Worm (Caenorhabditis elegans) whole organism, L4 larva: ENCODE measurements around the gene C10A4.13.

Source experiments
- D1046.2 ChIP-seq: fragments of 200-800 bp; sonication (Bioruptor generic); IDR thresholded peaks from 2 replicates; pipeline ENCODE4 v1.3.6; 2022; ENCODE audit warnings: missing genetic modification characterization, missing compliant biosample characterization
- F26F4.8 ChIP-seq: fragments of 200-800 bp; sonication (Bioruptor generic); conservative IDR thresholded peaks from 2 replicates; pipeline ENCODE4 v1.3.6; 2022; ENCODE audit warnings: missing genetic modification characterization, missing compliant biosample characterization
- F37D6.2 ChIP-seq: sonication (generic microtip); optimal IDR thresholded peaks from 2 replicates; lab custom pipeline; 2016; ENCODE audit warnings: mild to moderate bottlenecking, missing genetic modification characterization, missing compliant biosample characterization
- T26A8.4 ChIP-seq: fragments of 200-800 bp; sonication (Bioruptor generic); IDR thresholded peaks from 2 replicates; pipeline ENCODE4 v1.3.6; 2022; ENCODE audit warnings: missing genetic modification characterization, missing compliant biosample characterization
- Y105C5A.15 ChIP-seq: fragments of 200-800 bp; sonication (Bioruptor generic); IDR thresholded peaks from 2 replicates; pipeline ENCODE4 v1.3.6; 2022; ENCODE audit warnings: missing genetic modification characterization, missing compliant biosample characterization
- Y75B8A.6 ChIP-seq: fragments of 200-800 bp; sonication (Bioruptor generic); IDR thresholded peaks from 2 replicates; pipeline ENCODE4 v1.3.6; 2022; ENCODE audit warnings: missing genetic modification reagents, missing genetic modification characterization, missing compliant biosample characterization
- ZK337.2 ChIP-seq: fragments of 200-800 bp; sonication (Bioruptor generic); IDR thresholded peaks from 2 replicates; pipeline ENCODE4 v1.3.6; 2022; ENCODE audit warnings: missing genetic modification reagents, missing genetic modification characterization, missing compliant biosample characterization
- aha-1 ChIP-seq: fragments of 150-350 bp; peaks from one replicate; lab custom pipeline; 2014; ENCODE audit warnings: missing biosample characterization, missing genetic modification characterization
- ama-1 ChIP-seq: fragments of 150-350 bp; optimal IDR thresholded peaks from 2 replicates; lab custom pipeline; 2014; ENCODE audit warnings: inconsistent platforms, mixed read lengths
- arid-1 ChIP-seq: fragments of 200-800 bp; sonication (Bioruptor generic); conservative IDR thresholded peaks from 2 replicates; pipeline ENCODE4 v1.3.6; 2022; ENCODE audit warnings: missing genetic modification reagents, missing genetic modification characterization, missing compliant biosample characterization
- ceh-28 ChIP-seq: fragments of 150-350 bp; optimal IDR thresholded peaks from 2 replicates; lab custom pipeline; 2014; ENCODE audit warnings: missing biosample characterization, missing genetic modification reagents, missing genetic modification characterization
- ceh-62 ChIP-seq: sonication (generic microtip); optimal IDR thresholded peaks from 2 replicates; lab custom pipeline; 2017; ENCODE audit warnings: missing biosample characterization, missing genetic modification characterization
- cey-2 ChIP-seq: sonication (generic microtip); optimal IDR thresholded peaks from 3 replicates; lab custom pipeline; 2017; ENCODE audit warnings: missing genetic modification characterization, mild to moderate bottlenecking, missing compliant biosample characterization, antibody characterized with exemption, borderline replicate concordance; ENCODE audit not compliant: insufficient read depth
- ctbp-1 ChIP-seq: fragments of 200-800 bp; sonication (Bioruptor generic); IDR thresholded peaks from 2 replicates; pipeline ENCODE4 v1.3.6; 2022; ENCODE audit warnings: missing genetic modification reagents, missing genetic modification characterization, missing compliant biosample characterization
- daf-12 ChIP-seq: fragments of 150-350 bp; optimal IDR thresholded peaks from 2 replicates; lab custom pipeline; 2014; ENCODE audit warnings: missing biosample characterization, missing genetic modification reagents, missing genetic modification characterization
- daf-19 ChIP-seq: fragments of 200-800 bp; sonication (Bioruptor generic); conservative IDR thresholded peaks from 2 replicates; pipeline ENCODE4 v1.3.6; 2022; ENCODE audit warnings: missing genetic modification characterization, missing compliant biosample characterization
- daf-8 ChIP-seq: fragments of 200-800 bp; sonication (Bioruptor generic); IDR thresholded peaks from 2 replicates; pipeline ENCODE4 v1.3.6; 2022; ENCODE audit warnings: missing genetic modification characterization, missing compliant biosample characterization
- dmd-9 ChIP-seq: fragments of 200-800 bp; sonication (Bioruptor generic); IDR thresholded peaks from 2 replicates; pipeline ENCODE4 v1.3.6; 2022; ENCODE audit warnings: missing genetic modification reagents, missing genetic modification characterization, missing compliant biosample characterization
- dpl-1 ChIP-seq: fragments of 150-350 bp; optimal IDR thresholded peaks from 2 replicates; lab custom pipeline; 2014; ENCODE audit warnings: missing biosample characterization, missing genetic modification reagents, missing genetic modification characterization
- gei-8 ChIP-seq: fragments of 200-800 bp; sonication (Bioruptor generic); optimal IDR thresholded peaks from 2 replicates; lab custom pipeline; 2018; ENCODE audit warnings: mild to moderate bottlenecking, missing genetic modification characterization, missing compliant biosample characterization
- hif-1 ChIP-seq, 2 experiments: sonication (generic microtip); optimal IDR thresholded peaks; 2 replicates each; lab custom pipeline; 2016 to 2017; ENCODE audit warnings: missing compliant biosample characterization in 2 of 2, missing genetic modification characterization in 2 of 2, missing genetic modification reagents in 2 of 2, missing genotype in 2 of 2, mild to moderate bottlenecking in 1 of 2
- hlh-11 ChIP-seq: fragments of 200-800 bp; sonication (Bioruptor generic); optimal IDR thresholded peaks from 2 replicates; lab custom pipeline; 2018; ENCODE audit warnings: mild to moderate bottlenecking, missing genetic modification characterization, missing compliant biosample characterization
- hlh-30 ChIP-seq: sonication (generic microtip); optimal IDR thresholded peaks from 2 replicates; lab custom pipeline; 2017; ENCODE audit warnings: antibody characterized with exemption, mild to moderate bottlenecking, missing genetic modification characterization, missing compliant biosample characterization; ENCODE audit not compliant: insufficient read depth
- lin-1 ChIP-seq: fragments of 200-800 bp; sonication (Bioruptor generic); IDR thresholded peaks from 2 replicates; pipeline ENCODE4 v1.3.6; 2022; ENCODE audit warnings: missing genetic modification reagents, missing genetic modification characterization, missing compliant biosample characterization
- lsy-2 ChIP-seq, 2 experiments: fragments of 150-350 bp in 1 of 2; sonication (generic microtip) in 1 of 2; optimal IDR thresholded peaks; 2 replicates each; lab custom pipeline; 2014 to 2017; ENCODE audit warnings: missing biosample characterization in 2 of 2, missing genetic modification characterization in 2 of 2
- madf-5 ChIP-seq, 2 experiments: fragments of 200-800 bp; sonication (Bioruptor generic); IDR thresholded peaks; 2 replicates each; pipeline ENCODE4 v1.3.6; 2022; ENCODE audit warnings: missing compliant biosample characterization in 2 of 2, missing genetic modification characterization in 2 of 2
- mdt-29 ChIP-seq: fragments of 200-800 bp; sonication (Bioruptor generic); IDR thresholded peaks from 2 replicates; pipeline ENCODE4 v1.3.6; 2022; ENCODE audit warnings: missing genetic modification reagents, missing genetic modification characterization, missing compliant biosample characterization
- mxl-3 ChIP-seq: fragments of 200-800 bp; sonication (Bioruptor generic); optimal IDR thresholded peaks from 2 replicates; lab custom pipeline; 2018; ENCODE audit warnings: mild to moderate bottlenecking, missing genetic modification characterization, missing compliant biosample characterization
- nhr-28 ChIP-seq: fragments of 150-350 bp; optimal IDR thresholded peaks from 2 replicates; lab custom pipeline; 2014; ENCODE audit warnings: missing biosample characterization, missing genetic modification characterization
- nhr-41 ChIP-seq: fragments of 200-800 bp; sonication (Bioruptor generic); IDR thresholded peaks from 2 replicates; pipeline ENCODE4 v1.3.6; 2022; ENCODE audit warnings: missing genetic modification reagents, missing genetic modification characterization, missing compliant biosample characterization
- nhr-42 ChIP-seq: fragments of 200-800 bp; sonication (Bioruptor generic); IDR thresholded peaks from 2 replicates; pipeline ENCODE4 v1.3.6; 2022; ENCODE audit warnings: missing genetic modification characterization, missing compliant biosample characterization
- nhr-6 ChIP-seq: fragments of 150-350 bp; optimal IDR thresholded peaks from 2 replicates; lab custom pipeline; 2014; ENCODE audit warnings: missing biosample characterization, missing genetic modification characterization
- nhr-76 ChIP-seq: fragments of 150-350 bp; optimal IDR thresholded peaks from 2 replicates; lab custom pipeline; 2014; ENCODE audit warnings: missing biosample characterization, missing genetic modification characterization
- pha-4 ChIP-seq, 2 experiments: fragments of 150-350 bp in 1 of 2; fragments of 200-800 bp in 1 of 2; sonication (Bioruptor generic) in 1 of 2; IDR thresholded peaks in 1 of 2; optimal IDR thresholded peaks in 1 of 2; 2 replicates each; pipeline versions ENCODE4 v1.3.6 to Lab custom; 2014 to 2022; ENCODE audit warnings: missing genetic modification characterization in 2 of 2, missing genetic modification reagents in 2 of 2, missing biosample characterization in 1 of 2, missing compliant biosample characterization in 1 of 2
- rbr-2 ChIP-seq: sonication (generic microtip); optimal IDR thresholded peaks from 2 replicates; lab custom pipeline; 2016; ENCODE audit warnings: missing genotype, missing genetic modification characterization, missing compliant biosample characterization
- saeg-2 ChIP-seq: fragments of 200-800 bp; sonication (Bioruptor generic); IDR thresholded peaks from 2 replicates; pipeline ENCODE4 v1.3.6; 2022; ENCODE audit warnings: missing genetic modification reagents, missing genetic modification characterization, missing compliant biosample characterization
- sdz-12 ChIP-seq: fragments of 200-800 bp; sonication (Bioruptor generic); optimal IDR thresholded peaks from 2 replicates; lab custom pipeline; 2018; ENCODE audit warnings: mild to moderate bottlenecking, missing genetic modification characterization, missing compliant biosample characterization
- set-16 ChIP-seq: fragments of 200-800 bp; sonication (Bioruptor generic); IDR thresholded peaks from 2 replicates; pipeline ENCODE4 v1.3.6; 2022; ENCODE audit warnings: missing genetic modification reagents, missing genetic modification characterization, missing compliant biosample characterization
- snpc-1.2 ChIP-seq: fragments of 200-800 bp; sonication (Bioruptor generic); IDR thresholded peaks from 2 replicates; pipeline ENCODE4 v1.3.6; 2022; ENCODE audit warnings: missing genetic modification reagents, missing genetic modification characterization, missing compliant biosample characterization
- tag-97 ChIP-seq: fragments of 200-800 bp; sonication (Bioruptor generic); IDR thresholded peaks from 2 replicates; pipeline ENCODE4 v1.3.6; 2022; ENCODE audit warnings: missing genetic modification characterization, missing compliant biosample characterization
- tra-1 ChIP-seq: fragments of 200-800 bp; sonication (Bioruptor generic); IDR thresholded peaks from 2 replicates; pipeline ENCODE4 v1.3.6; 2022; ENCODE audit warnings: missing genetic modification reagents, missing genetic modification characterization, missing compliant biosample characterization
- unc-39 ChIP-seq: sonication (generic microtip); optimal IDR thresholded peaks from 2 replicates; lab custom pipeline; 2017; ENCODE audit warnings: missing biosample characterization, missing genetic modification characterization
- unc-62 ChIP-seq, 3 experiments: fragments of 150-350 bp in 1 of 3; sonication (generic microtip); optimal IDR thresholded peaks in 2 of 3; peaks in 1 of 3; 1 replicate in 1 of 3; 2 replicates in 2 of 3; lab custom pipeline; 2014 to 2017; ENCODE audit warnings: missing biosample characterization in 3 of 3, missing genetic modification characterization in 3 of 3, missing genetic modification reagents in 3 of 3, missing genotype in 1 of 3
- vab-7 ChIP-seq: fragments of 200-800 bp; sonication (Bioruptor generic); IDR thresholded peaks from 2 replicates; pipeline ENCODE4 v1.3.6; 2022; ENCODE audit warnings: missing genetic modification reagents, missing genetic modification characterization, missing compliant biosample characterization

The C10A4.13 gene

ce11 chrX:7393167-7393566, 4.7 kb downstream of the C10A4.13 start, which contains the start of gene gad-2:
gad-2 (plus strand) TSS chrX:7393467.
- no peak for TF ChIP-seq daf-19 (GFP tag; lab: Robert Waterston, UW)
- no peak for TF ChIP-seq rbr-2 (tag; lab: Kevin White, UChicago)
- TF ChIP-seq ceh-28 (tag; lab: Kevin White, UChicago): no peak
- TF ChIP-seq set-16 (GFP tag; lab: Robert Waterston, UW): no peak
- no peak for TF ChIP-seq arid-1 (GFP tag; lab: Robert Waterston, UW)
- TF ChIP-seq nhr-42 (GFP tag; lab: Robert Waterston, UW): no peak

- TF ChIP-seq ama-1 (no peak), unc-62 (GFP tag; optimal IDR thresholded peaks at IDR 0.05 in 1 of 2; lab: Kevin White, UChicago) (peak in 1 of 2 experiments; percentile 27), unc-62 (tag; optimal IDR thresholded peaks at IDR 0.05; lab: Kevin White, UChicago) (no peak), nhr-76 (tag; lab: Kevin White, UChicago) (no peak), Y75B8A.6 (GFP tag; lab: Robert Waterston, UW) (no peak), hlh-11 (tag; lab: Kevin White, UChicago) (no peak)
These were observed 7.6 kb downstream of the C10A4.13 start, which contains the start of gene C10A4.6 for ce11 chrX:7390270-7390669. C10A4.6 (plus strand) TSS chrX:7390570.

ce11 chrX:7378608-7379007, 19.2 kb downstream of the C10A4.13 start:
- TF ChIP-seq unc-39 (tag; lab: Kevin White, UChicago) (no peak), D1046.2 (GFP tag; lab: Robert Waterston, UW) (no peak), sdz-12 (GFP tag; lab: Kevin White, UChicago) (no peak), tra-1 (GFP tag; lab: Robert Waterston, UW) (0 out of 2 replicates have a peak, but pooled peaks have one; percentile 22), ZK337.2 (GFP tag; lab: Robert Waterston, UW) (no peak), arid-1 (GFP tag; lab: Robert Waterston, UW) (peak; percentile 53; the same call in 1 of the 2 replicates), dpl-1 (GFP tag; lab: Kevin White, UChicago) (no peak), mxl-3 (GFP tag; lab: Kevin White, UChicago) (peak; percentile 1), dmd-9 (GFP tag; lab: Robert Waterston, UW) (no peak), cey-2 (tag; lab: Kevin White, UChicago) (no peak), lsy-2 (tag; optimal IDR thresholded peaks at IDR 0.05; lab: Kevin White, UChicago) (no peak), hif-1 (tag; optimal IDR thresholded peaks at IDR 0.05; lab: Kevin White, UChicago) (no peak), ctbp-1 (GFP tag; lab: Robert Waterston, UW) (peak; percentile 50; the same call in 1 of the 2 replicates), unc-62 (GFP tag; optimal IDR thresholded peaks at IDR 0.05 in 1 of 2; lab: Kevin White, UChicago) (no peak), unc-62 (tag; optimal IDR thresholded peaks at IDR 0.05; lab: Kevin White, UChicago) (no peak), hlh-30 (tag; lab: Kevin White, UChicago) (peak; percentile 19), gei-8 (GFP tag; lab: Kevin White, UChicago) (peak; percentile 22), F26F4.8 (0 out of 2 replicates have a peak, but pooled peaks have one; percentile 69), pha-4 (GFP tag; IDR thresholded peaks at IDR 0.05; lab: Robert Waterston, UW) (peak; percentile 49; the same call in 1 of the 2 replicates), pha-4 (tag; optimal IDR thresholded peaks at IDR 0.05; lab: Kevin White, UChicago) (no peak), nhr-28 (tag; lab: Kevin White, UChicago) (no peak), snpc-1.2 (GFP tag; lab: Robert Waterston, UW) (no peak), madf-5 (GFP tag; IDR thresholded peaks at IDR 0.05; lab: Robert Waterston, UW) (0 out of 4 replicates have a peak, but pooled peaks of 1 of the 2 experiments have one; percentile 46), ama-1 (no peak), vab-7 (GFP tag; lab: Robert Waterston, UW) (peak; percentile 44; the same call in 1 of the 2 replicates), nhr-41 (GFP tag; lab: Robert Waterston, UW) (no peak), lin-1 (0 out of 2 replicates have a peak, but pooled peaks have one; percentile 37), aha-1 (tag; lab: Kevin White, UChicago) (peak; percentile 94), saeg-2 (GFP tag; lab: Robert Waterston, UW) (no peak), mdt-29 (GFP tag; lab: Robert Waterston, UW) (no peak), daf-19 (GFP tag; lab: Robert Waterston, UW) (no peak), Y105C5A.15 (GFP tag; lab: Robert Waterston, UW) (no peak), ceh-62 (tag; lab: Kevin White, UChicago) (no peak), Y75B8A.6 (GFP tag; lab: Robert Waterston, UW) (no peak), T26A8.4 (GFP tag; lab: Robert Waterston, UW) (no peak), F37D6.2 (tag; lab: Kevin White, UChicago) (no peak), daf-12 (tag; lab: Kevin White, UChicago) (no peak), daf-8 (GFP tag; lab: Robert Waterston, UW) (no peak), nhr-6 (tag; lab: Kevin White, UChicago) (no peak), tag-97 (GFP tag; lab: Robert Waterston, UW) (no peak), set-16 (GFP tag; lab: Robert Waterston, UW) (no peak)
